Worm (Caenorhabditis elegans) whole organism, mixed stage, embryonic: Measurements from ENCODE around the gene larp-1.

ENCODE experiments used
- bed-3 ChIP-seq: fragments of 200-800 bp; sonication (Bioruptor generic); optimal IDR thresholded peaks from 3 replicates; lab custom pipeline; 2018; ENCODE audit warnings: mild to moderate bottlenecking, missing genetic modification characterization, moderate library complexity, missing compliant biosample characterization
- ceh-39 ChIP-seq: fragments of 150-350 bp; optimal IDR thresholded peaks from 2 replicates; lab custom pipeline; 2014; ENCODE audit warnings: missing biosample characterization, missing genetic modification characterization
- drap-1 ChIP-seq: fragments of 200-800 bp; sonication (Bioruptor generic); optimal IDR thresholded peaks from 3 replicates; lab custom pipeline; 2018; ENCODE audit warnings: mild to moderate bottlenecking, missing genetic modification characterization, missing compliant biosample characterization
- elt-3 ChIP-seq: fragments of 150-350 bp; optimal IDR thresholded peaks from 2 replicates; lab custom pipeline; 2014; ENCODE audit warnings: missing biosample characterization, missing genetic modification characterization
- lin-13 ChIP-seq: fragments of 150-350 bp; optimal IDR thresholded peaks from 2 replicates; lab custom pipeline; 2014; ENCODE audit warnings: missing biosample characterization, missing genetic modification characterization
- nhr-2 ChIP-seq: fragments of 150-350 bp; optimal IDR thresholded peaks from 2 replicates; lab custom pipeline; 2014; ENCODE audit warnings: missing biosample characterization, missing genetic modification characterization
- nhr-28 ChIP-seq: fragments of 150-350 bp; optimal IDR thresholded peaks from 2 replicates; lab custom pipeline; 2014; ENCODE audit warnings: missing biosample characterization, missing genetic modification characterization
- nhr-76 ChIP-seq: sonication (generic microtip); optimal IDR thresholded peaks from 2 replicates; lab custom pipeline; 2017; ENCODE audit warnings: missing biosample characterization, missing genetic modification characterization
- snpc-4 ChIP-seq: fragments of 150-350 bp; optimal IDR thresholded peaks from 2 replicates; lab custom pipeline; 2014; ENCODE audit warnings: missing biosample characterization, missing genetic modification characterization
- unc-39 ChIP-seq: fragments of 150-350 bp; optimal IDR thresholded peaks from 2 replicates; lab custom pipeline; 2014; ENCODE audit warnings: missing biosample characterization, missing genetic modification characterization
- unc-62 ChIP-seq: fragments of 150-350 bp; optimal IDR thresholded peaks from 2 replicates; lab custom pipeline; 2014; ENCODE audit warnings: missing biosample characterization, missing genetic modification reagents, missing genetic modification characterization

ce11 chrIII:5036158-5036557, 18.7 kb upstream of the larp-1 start, which contains the start of gene C45G9.6:
- TF ChIP-seq unc-39 (tag; lab: Kevin White, UChicago): no peak
- no peak for TF ChIP-seq snpc-4
- TF ChIP-seq nhr-28 (tag; lab: Kevin White, UChicago): no peak
- TF ChIP-seq elt-3: no peak
- TF ChIP-seq nhr-76 (tag; lab: Kevin White, UChicago): no peak
- no peak for TF ChIP-seq bed-3 (GFP tag; lab: Kevin White, UChicago)
- TF ChIP-seq ceh-39 (tag; lab: Kevin White, UChicago): no peak
- TF ChIP-seq unc-62 (GFP tag; lab: Kevin White, UChicago): no peak
- no peak for TF ChIP-seq lin-13 (tag; lab: Kevin White, UChicago)
- no peak for TF ChIP-seq nhr-2 (tag; lab: Kevin White, UChicago)
- no peak for TF ChIP-seq drap-1 (GFP tag; lab: Kevin White, UChicago)
